Worm (Caenorhabditis elegans) whole organism, young adult: ENCODE data around the gene bath-42.

Source experiments
- D2030.7 ChIP-seq: fragments of 200-800 bp; sonication (Bioruptor generic); IDR thresholded peaks from 2 replicates; pipeline ENCODE4 v1.3.6; 2022; ENCODE audit warnings: missing genetic modification reagents, missing genetic modification characterization, missing compliant biosample characterization
- F49E8.2 ChIP-seq: sonication (generic microtip); optimal IDR thresholded peaks from 3 replicates; lab custom pipeline; 2017; ENCODE audit warnings: missing genetic modification characterization, mild to moderate bottlenecking, missing compliant biosample characterization, antibody characterized with exemption, moderate library complexity; ENCODE audit not compliant: insufficient read depth
- F52B5.7 ChIP-seq: sonication (generic microtip); optimal IDR thresholded peaks from 2 replicates; lab custom pipeline; 2016; ENCODE audit warnings: mild to moderate bottlenecking, missing genetic modification characterization, missing compliant biosample characterization
- F57A8.1 ChIP-seq: fragments of 200-800 bp; sonication (Bioruptor generic); optimal IDR thresholded peaks from 2 replicates; lab custom pipeline; 2018; ENCODE audit warnings: mild to moderate bottlenecking, missing genetic modification characterization, moderate library complexity, missing compliant biosample characterization
- F57C9.4 ChIP-seq: sonication (generic microtip); optimal IDR thresholded peaks from 2 replicates; lab custom pipeline; 2017; ENCODE audit warnings: mild to moderate bottlenecking, missing genetic modification characterization, missing compliant biosample characterization
- K11D2.4 ChIP-seq: fragments of 200-800 bp; sonication (Bioruptor generic); IDR thresholded peaks from 2 replicates; pipeline ENCODE4 v1.3.6; 2022; ENCODE audit warnings: missing genetic modification reagents, missing genetic modification characterization, missing compliant biosample characterization
- T26A5.8 ChIP-seq: sonication (generic microtip); optimal IDR thresholded peaks from 2 replicates; lab custom pipeline; 2016; ENCODE audit warnings: missing genetic modification characterization, missing compliant biosample characterization
- Y53G8AR.9 ChIP-seq: fragments of 200-800 bp; sonication (Bioruptor generic); conservative IDR thresholded peaks from 2 replicates; pipeline ENCODE4 v1.3.6; 2022; ENCODE audit warnings: missing genetic modification reagents, missing genetic modification characterization, missing compliant biosample characterization
- Y79H2A.3 ChIP-seq: fragments of 200-800 bp; sonication (Bioruptor generic); conservative IDR thresholded peaks from 2 replicates; pipeline ENCODE4 v1.3.6; 2022; ENCODE audit warnings: missing genetic modification reagents, missing genetic modification characterization, missing compliant biosample characterization
- Y95B8A.8 ChIP-seq: fragments of 200-800 bp; sonication (Bioruptor generic); IDR thresholded peaks from 2 replicates; pipeline ENCODE4 v1.3.6; 2022; ENCODE audit warnings: missing genetic modification reagents, missing genetic modification characterization, missing compliant biosample characterization
- ama-1 ChIP-seq, 3 experiments: fragments of 150-350 bp in 1 of 3; sonication (generic microtip) in 2 of 3; optimal IDR thresholded peaks; 2 replicates each; lab custom pipeline; 2014 to 2018; ENCODE audit warnings: missing biosample characterization in 2 of 3, missing genetic modification characterization in 2 of 3, missing genetic modification reagents in 2 of 3
- aptf-2 ChIP-seq: fragments of 200-800 bp; sonication (Bioruptor generic); conservative IDR thresholded peaks from 2 replicates; pipeline ENCODE4 v1.3.6; 2022; ENCODE audit warnings: missing genetic modification reagents, missing genetic modification characterization, missing compliant biosample characterization
- athp-1 ChIP-seq: sonication (generic microtip); optimal IDR thresholded peaks from 2 replicates; lab custom pipeline; 2017; ENCODE audit warnings: mild to moderate bottlenecking, missing genetic modification characterization, missing compliant biosample characterization
- attf-6 ChIP-seq: fragments of 200-800 bp; sonication (Bioruptor generic); IDR thresholded peaks from 2 replicates; pipeline ENCODE4 v1.3.6; 2022; ENCODE audit warnings: missing genetic modification reagents, missing genetic modification characterization, missing compliant biosample characterization
- bed-1 ChIP-seq: fragments of 200-800 bp; sonication (Bioruptor generic); IDR thresholded peaks from 2 replicates; pipeline ENCODE4 v1.3.6; 2022; ENCODE audit warnings: missing genetic modification reagents, missing genetic modification characterization, missing compliant biosample characterization
- ceh-100 ChIP-seq: fragments of 200-800 bp; sonication (Bioruptor generic); IDR thresholded peaks from 2 replicates; pipeline ENCODE4 v1.3.6; 2022; ENCODE audit warnings: missing genetic modification reagents, missing genetic modification characterization, missing compliant biosample characterization
- chd-7 ChIP-seq: sonication (generic microtip); optimal IDR thresholded peaks from 2 replicates; lab custom pipeline; 2016; ENCODE audit warnings: mild to moderate bottlenecking, missing genetic modification characterization, moderate library complexity, missing compliant biosample characterization
- fkh-3 ChIP-seq: sonication (generic microtip); optimal IDR thresholded peaks from 2 replicates; lab custom pipeline; 2016; ENCODE audit warnings: mild to moderate bottlenecking, missing genetic modification characterization, missing compliant biosample characterization
- him-1 ChIP-seq: sonication (generic microtip); optimal IDR thresholded peaks from 2 replicates; lab custom pipeline; 2016; ENCODE audit warnings: missing genotype, missing genetic modification reagents, missing genetic modification characterization, missing compliant biosample characterization
- hlh-26 ChIP-seq: fragments of 200-800 bp; sonication (Bioruptor generic); conservative IDR thresholded peaks from 2 replicates; pipeline ENCODE4 v1.3.6; 2022; ENCODE audit warnings: missing genetic modification reagents, missing genetic modification characterization, missing compliant biosample characterization
- hmg-1.2 ChIP-seq: fragments of 200-800 bp; sonication (Bioruptor generic); IDR thresholded peaks from 2 replicates; pipeline ENCODE4 v1.3.6; 2022; ENCODE audit warnings: missing genetic modification reagents, missing genetic modification characterization, missing compliant biosample characterization
- hrde-1 ChIP-seq: sonication (generic microtip); optimal IDR thresholded peaks from 2 replicates; lab custom pipeline; 2016; ENCODE audit warnings: missing genetic modification characterization, mild to moderate bottlenecking, missing compliant biosample characterization, moderate library complexity, missing genotype, missing genetic modification reagents, borderline replicate concordance
- let-607 ChIP-seq, 2 experiments: fragments of 200-800 bp in 1 of 2; sonication (Bioruptor generic) in 1 of 2; sonication (generic microtip) in 1 of 2; optimal IDR thresholded peaks; 2 replicates each; lab custom pipeline; 2016 to 2018; ENCODE audit warnings: mild to moderate bottlenecking in 2 of 2, missing compliant biosample characterization in 2 of 2, missing genetic modification characterization in 2 of 2, moderate library complexity in 2 of 2, missing genotype in 1 of 2
- lir-1 ChIP-seq: fragments of 200-800 bp; sonication (Bioruptor generic); conservative IDR thresholded peaks from 2 replicates; pipeline ENCODE4 v1.3.6; 2022; ENCODE audit warnings: missing genetic modification reagents, missing genetic modification characterization, missing compliant biosample characterization
- lsy-27 ChIP-seq: sonication (generic microtip); optimal IDR thresholded peaks from 2 replicates; lab custom pipeline; 2017; ENCODE audit warnings: missing genetic modification characterization, mild to moderate bottlenecking, missing compliant biosample characterization, antibody characterized with exemption, missing genotype, borderline replicate concordance; ENCODE audit not compliant: insufficient read depth
- madf-10 ChIP-seq: sonication (generic microtip); optimal IDR thresholded peaks from 2 replicates; lab custom pipeline; 2016; ENCODE audit warnings: mild to moderate bottlenecking, missing genetic modification characterization, missing compliant biosample characterization
- madf-6 ChIP-seq: fragments of 200-800 bp; sonication (Bioruptor generic); IDR thresholded peaks from 2 replicates; pipeline ENCODE4 v1.3.6; 2022; ENCODE audit warnings: missing genetic modification reagents, missing genetic modification characterization, missing compliant biosample characterization
- mel-28 ChIP-seq: sonication (generic microtip); optimal IDR thresholded peaks from 2 replicates; lab custom pipeline; 2016; ENCODE audit warnings: borderline replicate concordance, mild to moderate bottlenecking, missing genetic modification characterization, missing compliant biosample characterization
- mxl-1 ChIP-seq: sonication (generic microtip); optimal IDR thresholded peaks from 2 replicates; lab custom pipeline; 2016; ENCODE audit warnings: missing genetic modification characterization, missing compliant biosample characterization
- nfya-1 ChIP-seq: sonication (generic microtip); optimal IDR thresholded peaks from 2 replicates; lab custom pipeline; 2017; ENCODE audit warnings: antibody characterized with exemption, missing compliant biosample characterization, missing genetic modification characterization, borderline replicate concordance; ENCODE audit not compliant: insufficient read depth
- nfya-2 ChIP-seq: fragments of 200-800 bp; sonication (Bioruptor generic); IDR thresholded peaks from 2 replicates; pipeline ENCODE4 v1.3.6; 2022; ENCODE audit warnings: missing genetic modification reagents, missing genetic modification characterization, missing compliant biosample characterization
- nfyb-1 ChIP-seq: fragments of 200-800 bp; sonication (Bioruptor generic); IDR thresholded peaks from 2 replicates; pipeline ENCODE4 v1.3.6; 2022; ENCODE audit warnings: missing genetic modification reagents, missing genetic modification characterization, missing compliant biosample characterization
- nhr-120 ChIP-seq: fragments of 200-800 bp; sonication (Bioruptor generic); IDR thresholded peaks from 2 replicates; pipeline ENCODE4 v1.3.6; 2022; ENCODE audit warnings: missing genetic modification characterization, missing compliant biosample characterization
- nhr-90 ChIP-seq: sonication (generic microtip); optimal IDR thresholded peaks from 2 replicates; lab custom pipeline; 2016; ENCODE audit warnings: missing genotype, mild to moderate bottlenecking, missing genetic modification characterization, missing compliant biosample characterization
- pha-4 ChIP-seq: fragments of 150-350 bp; sonication (generic microtip); optimal IDR thresholded peaks from 2 replicates; lab custom pipeline; 2014; ENCODE audit warnings: missing biosample characterization, missing genetic modification reagents, missing genetic modification characterization
- rec-8 ChIP-seq, 2 experiments: sonication (generic microtip); optimal IDR thresholded peaks; 2 replicates each; lab custom pipeline; 2016; ENCODE audit warnings: mild to moderate bottlenecking in 2 of 2, missing genetic modification characterization in 2 of 2, missing genetic modification reagents in 2 of 2, missing genotype in 2 of 2, missing biosample characterization in 1 of 2, missing compliant biosample characterization in 1 of 2, moderate library complexity in 1 of 2
- repo-1 ChIP-seq: sonication (generic microtip); optimal IDR thresholded peaks from 2 replicates; lab custom pipeline; 2017; ENCODE audit warnings: mild to moderate bottlenecking, missing genetic modification characterization, missing compliant biosample characterization
- snpc-1.1 ChIP-seq: sonication (generic microtip); optimal IDR thresholded peaks from 2 replicates; lab custom pipeline; 2017; ENCODE audit warnings: missing genetic modification characterization, mild to moderate bottlenecking, missing compliant biosample characterization, antibody characterized with exemption, moderate library complexity, missing genotype, missing genetic modification reagents; ENCODE audit not compliant: insufficient read depth
- snpc-3.4 ChIP-seq: sonication (generic microtip); optimal IDR thresholded peaks from 2 replicates; lab custom pipeline; 2017; ENCODE audit warnings: missing genetic modification characterization, mild to moderate bottlenecking, missing compliant biosample characterization, antibody characterized with exemption, moderate library complexity, missing genotype, missing genetic modification reagents
- snpc-4 ChIP-seq, 5 experiments: fragments of 150-350 bp in 1 of 5; sonication (generic microtip) in 4 of 5; optimal IDR thresholded peaks; 2 replicates each; lab custom pipeline; 2014 to 2018; ENCODE audit warnings: missing genetic modification characterization in 5 of 5, missing biosample characterization in 3 of 5, antibody characterized with exemption in 2 of 5, mild to moderate bottlenecking in 2 of 5, missing compliant biosample characterization in 2 of 5, missing genotype in 2 of 5, moderate library complexity in 2 of 5, missing genetic modification reagents in 1 of 5
- tbx-9 ChIP-seq: sonication (generic microtip); optimal IDR thresholded peaks from 2 replicates; lab custom pipeline; 2016; ENCODE audit warnings: borderline replicate concordance, missing genetic modification characterization, inconsistent platforms, missing compliant biosample characterization
- unc-130 ChIP-seq: sonication (generic microtip); optimal IDR thresholded peaks from 2 replicates; lab custom pipeline; 2016; ENCODE audit warnings: missing genetic modification reagents, missing genetic modification characterization, missing compliant biosample characterization
- zim-3 ChIP-seq: sonication (generic microtip); optimal IDR thresholded peaks from 2 replicates; lab custom pipeline; 2017; ENCODE audit warnings: mild to moderate bottlenecking, missing genetic modification characterization, moderate library complexity, missing compliant biosample characterization
- ztf-3 ChIP-seq: fragments of 200-800 bp; sonication (Bioruptor generic); optimal IDR thresholded peaks from 2 replicates; lab custom pipeline; 2018; ENCODE audit warnings: mild to moderate bottlenecking, missing genetic modification characterization, missing compliant biosample characterization
- ztf-6 ChIP-seq: fragments of 200-800 bp; sonication (Bioruptor generic); IDR thresholded peaks from 2 replicates; pipeline ENCODE4 v1.3.6; 2022; ENCODE audit warnings: missing genetic modification reagents, missing genetic modification characterization, missing compliant biosample characterization

bath-42 gene

DNA sequence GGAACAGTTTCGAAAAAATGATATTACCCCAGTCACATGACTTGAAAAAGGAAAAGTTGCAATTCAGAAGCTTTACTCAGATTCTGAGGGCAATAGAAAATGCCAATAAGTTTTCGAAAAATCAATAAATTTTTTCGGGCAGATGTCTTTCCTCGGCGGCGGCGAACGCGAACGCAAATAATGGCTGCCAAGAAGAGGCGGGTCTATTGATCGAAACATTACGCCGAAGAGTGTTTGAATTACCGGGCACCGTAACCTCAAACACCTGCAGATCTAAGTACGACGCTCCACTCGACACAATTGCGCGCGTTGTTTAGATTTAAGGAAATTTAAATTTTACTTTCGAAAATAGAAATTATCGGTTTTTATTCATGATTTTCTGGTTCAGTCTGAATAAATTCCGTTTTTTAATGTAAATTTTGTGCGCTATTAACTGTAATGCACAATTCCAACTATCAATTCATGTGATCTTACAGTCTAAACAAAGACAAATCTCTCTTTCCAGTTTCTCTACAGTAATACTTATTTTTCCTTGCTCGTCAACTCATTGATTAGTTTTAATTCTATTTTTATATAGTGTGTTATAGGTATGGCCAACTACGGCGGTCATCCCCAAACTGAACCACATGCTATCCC is 723 bp upstream of the bath-42 start, which contains the start of gene prp-8 (continued):
- TF ChIP-seq K11D2.4 (GFP tag; lab: Robert Waterston, UW) = peak; percentile 29; the same call in 1 of the 2 replicates
- no peak for TF ChIP-seq rec-8 (tag; optimal IDR thresholded peaks at IDR 0.05; lab: Kevin White, UChicago)
- TF ChIP-seq unc-130 (GFP tag; lab: Kevin White, UChicago) = no peak
- TF ChIP-seq madf-10 (tag; lab: Kevin White, UChicago) = peak; percentile 80
- peak; percentile 60 for TF ChIP-seq hmg-1.2
- TF ChIP-seq fkh-3 (tag; lab: Kevin White, UChicago) = no peak
- TF ChIP-seq attf-6 (GFP tag; lab: Robert Waterston, UW) = no peak
- no peak for TF ChIP-seq lsy-27
- peak; percentile 59 for TF ChIP-seq madf-6
- TF ChIP-seq repo-1 (tag; lab: Kevin White, UChicago) = no peak
- no peak for TF ChIP-seq F57A8.1 (GFP tag; lab: Kevin White, UChicago)
- no peak for TF ChIP-seq chd-7
- peak; percentile 67; the same call in 1 of the 2 replicates for TF ChIP-seq lir-1 (GFP tag; lab: Robert Waterston, UW)
- TF ChIP-seq D2030.7 (GFP tag; lab: Robert Waterston, UW) = peak; percentile 46
- TF ChIP-seq snpc-4 (GFP tag; optimal IDR thresholded peaks at IDR 0.05; lab: Kevin White, UChicago) = peak; percentile 19
- TF ChIP-seq snpc-4 (tag; optimal IDR thresholded peaks at IDR 0.05; lab: Kevin White, UChicago) = peak in 3 of 4 experiments; percentile 37 to 59 (median 45)
- no peak for TF ChIP-seq ama-1 (optimal IDR thresholded peaks at IDR 0.05; lab: Kevin White, UChicago)
- TF ChIP-seq ama-1 (GFP tag; optimal IDR thresholded peaks at IDR 0.05; lab: Kevin White, UChicago) = no peak
- no peak for TF ChIP-seq aptf-2 (GFP tag; lab: Robert Waterston, UW)
- no peak for TF ChIP-seq Y95B8A.8
- TF ChIP-seq nhr-120 = no peak
- no peak for TF ChIP-seq hrde-1 (tag; lab: Kevin White, UChicago)
- 0 out of 2 replicates have a peak, but pooled peaks have one; percentile 46 for TF ChIP-seq Y53G8AR.9
- no peak for TF ChIP-seq zim-3 (tag; lab: Kevin White, UChicago)
- TF ChIP-seq snpc-3.4 (tag; lab: Kevin White, UChicago) = peak; percentile 18
- no peak for TF ChIP-seq tbx-9 (tag; lab: Kevin White, UChicago)
- no peak for TF ChIP-seq nhr-90 (tag; lab: Kevin White, UChicago)
- TF ChIP-seq him-1 (tag; lab: Kevin White, UChicago) = no peak
- no peak for TF ChIP-seq ztf-3 (GFP tag; lab: Kevin White, UChicago)
- no peak for TF ChIP-seq nfya-2 (GFP tag; lab: Robert Waterston, UW)
- peak; percentile 17; the same call in 1 of the 2 replicates for TF ChIP-seq ceh-100 (GFP tag; lab: Robert Waterston, UW)
- TF ChIP-seq bed-1 (GFP tag; lab: Robert Waterston, UW) = no peak
- TF ChIP-seq F57C9.4 = no peak
- TF ChIP-seq hlh-26 (GFP tag; lab: Robert Waterston, UW) = no peak
- TF ChIP-seq pha-4 (tag; lab: Kevin White, UChicago) = peak; percentile 85
- no peak for TF ChIP-seq T26A5.8 (tag; lab: Kevin White, UChicago)
- TF ChIP-seq athp-1 (tag; lab: Kevin White, UChicago) = peak; percentile 71
- no peak for TF ChIP-seq mel-28
- TF ChIP-seq mxl-1 = no peak
- no peak for TF ChIP-seq ztf-6 (GFP tag; lab: Robert Waterston, UW)
- peak; percentile 88 for TF ChIP-seq nfyb-1
- TF ChIP-seq snpc-1.1 (tag; lab: Kevin White, UChicago) = no peak
- peak; percentile 20 to 30 for TF ChIP-seq let-607 (tag; optimal IDR thresholded peaks at IDR 0.05; lab: Kevin White, UChicago)
- no peak for TF ChIP-seq Y79H2A.3 (GFP tag; lab: Robert Waterston, UW)
- TF ChIP-seq F49E8.2 (tag; lab: Kevin White, UChicago) = no peak
- TF ChIP-seq nfya-1 (tag; lab: Kevin White, UChicago) = no peak
- TF ChIP-seq F52B5.7 (tag; lab: Kevin White, UChicago) = no peak
